Fruit fly (Drosophila melanogaster) Kc167 (cell line): ENCODE measurements around the gene Vps26.

Source experiments
- Myc ChIP-seq: fragments of >200 bp; optimal IDR thresholded peaks from 2 replicates; lab custom pipeline; 2017; ENCODE audit warnings: missing external identifiers
- Sin3A ChIP-seq: fragments of >200 bp; optimal IDR thresholded peaks from 2 replicates; lab custom pipeline; 2018; ENCODE audit warnings: missing external identifiers
- h ChIP-seq: fragments of >200 bp; optimal IDR thresholded peaks from 3 replicates; lab custom pipeline; 2018; ENCODE audit warnings: missing external identifiers
- insv ChIP-seq: fragments of >200 bp; optimal IDR thresholded peaks from 3 replicates; lab custom pipeline; 2018; ENCODE audit warnings: missing external identifiers
- psq ChIP-seq: fragments of >200 bp; optimal IDR thresholded peaks from 2 replicates; lab custom pipeline; 2017; ENCODE audit warnings: missing external identifiers
- ttk ChIP-seq: sonication (Bioruptor generic); optimal IDR thresholded peaks from 2 replicates; lab custom pipeline; 2017; ENCODE audit warnings: missing external identifiers

Gene Vps26

DNA sequence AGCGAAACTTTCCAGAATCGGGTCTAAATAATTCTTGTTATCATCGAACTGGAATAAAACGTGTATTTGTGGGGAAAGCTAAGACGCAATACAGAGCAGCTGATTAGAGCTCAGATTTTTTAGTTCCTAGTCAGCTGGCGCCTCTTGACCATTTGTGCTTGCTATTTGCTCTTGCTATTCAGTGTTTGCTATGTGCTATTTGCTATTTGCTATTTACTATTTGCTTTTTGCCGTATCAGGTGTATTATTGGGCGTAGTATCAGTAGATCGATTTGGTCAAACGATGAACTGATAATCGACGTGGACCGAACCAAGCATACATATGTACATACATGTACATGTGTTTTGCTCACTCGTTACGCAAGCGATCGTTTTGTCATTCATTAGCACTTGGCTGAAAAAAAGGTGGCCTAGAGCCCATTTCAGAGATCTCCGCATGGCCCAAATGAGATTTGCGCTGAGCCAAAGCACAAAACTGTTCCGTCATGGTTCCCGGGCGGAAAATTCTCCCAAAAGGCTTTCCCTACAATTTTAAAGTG is 28.2 kb upstream of the Vps26 start:
- TF ChIP-seq Myc (lab: Kevin White, UChicago) (no peak), ttk (lab: Kevin White, UChicago) (no peak), insv (lab: Kevin White, UChicago) (no peak), Sin3A (lab: Kevin White, UChicago) (no peak), psq (lab: Kevin White, UChicago) (no peak)

DNA sequence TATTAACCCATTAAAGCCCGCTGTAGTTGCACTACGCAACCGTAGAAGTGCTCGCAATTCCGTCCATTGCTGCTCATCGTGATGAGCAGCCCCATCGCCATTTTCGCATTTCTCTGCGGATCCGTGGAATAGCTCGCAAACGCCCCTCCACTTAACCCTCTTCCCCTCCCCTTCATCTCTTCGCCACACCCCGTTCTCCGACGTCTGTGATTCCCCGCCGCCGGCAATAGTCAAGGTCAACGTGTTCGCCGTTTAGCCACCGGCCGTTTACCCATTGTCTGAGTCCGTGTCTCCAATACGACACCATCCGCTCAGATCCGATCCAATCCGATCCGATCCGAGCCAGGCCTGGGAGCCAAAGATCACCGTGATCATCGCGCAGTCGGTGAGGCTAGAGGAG is 27.3 kb upstream of the Vps26 start:
- TF ChIP-seq insv (lab: Kevin White, UChicago) (no peak), ttk (lab: Kevin White, UChicago) (no peak), h (lab: Kevin White, UChicago) (no peak), Sin3A (lab: Kevin White, UChicago) (no peak), psq (lab: Kevin White, UChicago) (no peak), Myc (lab: Kevin White, UChicago) (no peak)

DNA sequence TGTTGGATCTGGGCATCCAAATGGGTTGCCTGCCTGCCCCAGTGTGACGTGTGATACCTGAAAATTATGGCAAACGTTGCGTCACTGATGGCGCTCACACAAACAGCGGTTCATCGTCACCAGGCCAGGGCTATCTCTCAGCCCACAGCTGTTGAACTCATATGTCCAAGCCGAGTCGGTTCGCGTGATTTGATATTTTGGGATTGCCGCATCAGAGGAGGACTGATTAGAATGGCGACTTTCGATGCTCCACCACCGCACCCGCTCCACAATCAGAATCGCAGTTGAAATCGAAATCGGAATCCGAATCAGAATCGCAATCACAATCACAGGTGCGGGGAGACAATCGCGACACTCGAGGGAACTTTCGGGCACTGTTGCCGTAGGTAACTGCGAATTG is 25.9 kb upstream of the Vps26 start:
- no peak for TF ChIP-seq insv (lab: Kevin White, UChicago)
- no peak for TF ChIP-seq Myc (lab: Kevin White, UChicago)
- TF ChIP-seq ttk (lab: Kevin White, UChicago): no peak
- no peak for TF ChIP-seq Sin3A (lab: Kevin White, UChicago)
- no peak for TF ChIP-seq psq (lab: Kevin White, UChicago)
- no peak for TF ChIP-seq h (lab: Kevin White, UChicago)

DNA sequence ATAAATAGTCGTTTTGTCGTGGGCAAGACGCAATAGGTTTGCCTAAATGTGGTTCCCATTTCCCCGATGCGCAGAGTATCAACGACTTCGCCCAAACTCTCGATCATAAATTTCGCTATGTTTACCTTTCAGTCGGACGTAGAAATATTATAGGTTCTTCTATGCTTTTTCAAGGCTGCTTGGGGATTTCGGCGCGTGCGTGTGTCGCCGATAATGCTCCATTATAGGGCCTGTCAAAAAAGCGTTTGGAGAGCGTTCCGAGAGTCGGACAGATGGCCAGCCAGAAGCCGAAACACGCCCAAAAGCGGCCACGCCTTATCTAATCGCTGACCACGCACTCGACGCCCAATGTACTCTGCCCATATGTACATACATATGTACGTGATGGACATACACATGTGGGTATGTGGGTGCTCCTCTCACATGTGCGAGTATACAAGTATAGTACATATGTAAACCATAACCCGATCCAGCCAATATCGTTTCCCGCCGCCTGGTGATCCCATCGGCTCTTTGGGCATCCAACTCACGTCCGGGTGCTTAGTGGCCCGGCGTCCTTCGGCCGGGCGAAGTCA is 24.9 kb upstream of the Vps26 start:
- TF ChIP-seq Sin3A (lab: Kevin White, UChicago): no peak
- TF ChIP-seq insv (lab: Kevin White, UChicago): no peak
- TF ChIP-seq ttk (lab: Kevin White, UChicago): no peak
- TF ChIP-seq Myc (lab: Kevin White, UChicago): no peak
- no peak for TF ChIP-seq psq (lab: Kevin White, UChicago)
- TF ChIP-seq h (lab: Kevin White, UChicago): no peak

DNA sequence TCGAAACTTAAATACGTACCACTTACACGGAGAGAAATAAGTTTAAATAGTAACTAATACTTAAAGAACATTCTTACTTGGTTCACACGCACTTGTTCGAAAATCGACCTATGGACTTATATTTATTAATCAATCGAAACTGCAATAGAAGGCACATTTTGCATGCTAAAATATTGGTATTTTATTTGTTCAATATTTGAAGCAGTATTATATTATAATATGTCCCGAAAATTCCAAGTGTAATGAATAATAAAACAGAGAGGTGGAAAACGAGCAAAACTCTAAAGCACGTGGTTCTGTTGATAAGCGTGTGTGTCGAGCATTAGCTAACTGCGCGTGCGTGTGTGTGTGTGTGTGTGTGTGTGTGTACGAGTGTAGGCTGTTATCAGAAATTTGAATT is 23.7 kb upstream of the Vps26 start:
- TF ChIP-seq insv (lab: Kevin White, UChicago): no peak
- TF ChIP-seq h (lab: Kevin White, UChicago): no peak
- no peak for TF ChIP-seq ttk (lab: Kevin White, UChicago)
- no peak for TF ChIP-seq Sin3A (lab: Kevin White, UChicago)
- no peak for TF ChIP-seq psq (lab: Kevin White, UChicago)
- no peak for TF ChIP-seq Myc (lab: Kevin White, UChicago)

- TF ChIP-seq insv (lab: Kevin White, UChicago) (no peak), ttk (lab: Kevin White, UChicago) (no peak), psq (lab: Kevin White, UChicago) (no peak), h (lab: Kevin White, UChicago) (no peak), Myc (lab: Kevin White, UChicago) (no peak)
These were observed 19.6 kb upstream of the Vps26 start for dm6 chrX:1854070-1854469.

DNA sequence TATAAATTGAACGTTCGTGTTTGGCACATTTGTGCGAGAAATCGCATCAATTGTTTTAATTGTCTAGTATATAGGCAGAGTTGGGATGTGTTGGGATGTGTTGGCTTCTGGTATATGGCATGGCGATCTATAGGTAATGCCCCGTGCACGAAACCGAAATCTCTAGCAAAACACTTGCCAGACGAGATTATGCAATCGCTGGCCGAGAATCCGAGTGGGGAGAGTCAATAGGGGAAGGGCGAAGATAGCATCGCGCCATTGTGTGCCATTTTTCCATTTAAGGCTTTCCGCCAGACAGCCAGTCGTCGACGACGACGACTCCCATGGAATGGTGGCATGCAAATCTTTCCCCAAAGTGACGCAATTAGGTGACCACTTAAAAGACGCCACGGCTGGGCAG is 18.8 kb upstream of the Vps26 start:
- TF ChIP-seq insv (lab: Kevin White, UChicago) (no peak), ttk (lab: Kevin White, UChicago) (no peak), h (lab: Kevin White, UChicago) (no peak), Myc (lab: Kevin White, UChicago) (no peak), psq (lab: Kevin White, UChicago) (no peak), Sin3A (lab: Kevin White, UChicago) (no peak)

- TF ChIP-seq Sin3A (lab: Kevin White, UChicago) (no peak), psq (lab: Kevin White, UChicago) (no peak), insv (lab: Kevin White, UChicago) (no peak), Myc (lab: Kevin White, UChicago) (no peak), h (lab: Kevin White, UChicago) (no peak), ttk (lab: Kevin White, UChicago) (no peak)
These were observed 17.0 kb upstream of the Vps26 start for dm6 chrX:1856605-1857004.

DNA sequence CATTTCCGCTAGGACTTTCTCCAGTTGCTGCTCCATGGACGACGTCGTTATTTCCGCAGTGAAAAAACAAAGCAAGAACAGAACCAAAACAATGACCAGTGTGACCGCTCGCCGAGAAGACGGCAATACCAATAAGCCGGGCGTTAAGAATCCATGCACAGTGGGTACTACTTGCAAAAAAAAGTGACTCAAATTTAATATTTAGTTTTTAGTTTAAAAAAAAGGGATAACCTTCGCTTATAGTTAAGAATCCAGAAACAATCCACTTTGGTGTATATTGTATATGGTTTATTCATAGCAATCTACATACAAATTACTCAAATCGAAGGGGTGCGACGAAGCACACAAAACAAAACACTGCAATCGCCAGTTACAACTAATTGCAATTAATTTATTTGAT is 14.8 kb upstream of the Vps26 start, which contains the start of gene Lamtor5:
Gene Lamtor5 (minus strand): TSS at position 105 of the 400 bp plus-strand sequence.
- TF ChIP-seq psq (lab: Kevin White, UChicago) (no peak), insv (lab: Kevin White, UChicago) (no peak), ttk (lab: Kevin White, UChicago) (no peak), Myc (lab: Kevin White, UChicago) (no peak), h (lab: Kevin White, UChicago) (no peak), Sin3A (lab: Kevin White, UChicago) (no peak)

DNA sequence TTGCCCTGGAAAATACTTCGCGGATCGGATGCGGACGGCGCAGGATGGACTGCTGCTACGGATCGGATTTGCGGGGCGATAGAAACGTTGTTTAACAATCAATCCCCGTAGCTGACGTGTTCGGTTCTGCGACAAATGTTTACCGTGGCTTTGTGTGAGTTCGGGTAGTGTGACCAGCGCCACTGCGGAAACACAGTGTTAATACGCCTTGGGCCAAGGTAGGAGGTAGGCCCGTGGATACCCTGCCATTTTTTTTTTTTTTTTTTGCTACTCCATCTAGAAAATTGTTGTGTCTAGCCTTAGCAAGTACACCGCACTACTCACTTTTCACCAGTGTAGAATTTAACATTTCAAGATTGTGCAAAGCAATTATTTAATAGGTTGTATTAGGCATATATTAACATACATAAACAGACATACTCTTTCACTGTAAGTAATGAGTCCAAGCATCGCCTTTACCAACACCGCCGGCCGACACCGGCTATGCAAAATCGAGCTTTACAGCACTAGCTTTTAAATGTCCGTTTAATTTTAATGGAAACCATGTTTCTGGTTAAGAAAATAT is 12.0 kb upstream of the Vps26 start, which contains the start of gene deltaCOP:
Gene deltaCOP (minus strand): TSS at position 171 of the 565 bp plus-strand sequence.
- TF ChIP-seq Sin3A (lab: Kevin White, UChicago) (no peak), psq (lab: Kevin White, UChicago) (no peak), Myc (lab: Kevin White, UChicago) (no peak), ttk (lab: Kevin White, UChicago) (no peak), h (lab: Kevin White, UChicago) (no peak), insv (lab: Kevin White, UChicago) (no peak)

- TF ChIP-seq ttk (lab: Kevin White, UChicago) (no peak), Myc (lab: Kevin White, UChicago) (no peak), Sin3A (lab: Kevin White, UChicago) (no peak), psq (lab: Kevin White, UChicago) (no peak), h (lab: Kevin White, UChicago) (no peak), insv (lab: Kevin White, UChicago) (no peak)
These were observed 8.0 kb upstream of the Vps26 start, which contains the start of the genes Gcna and MED18 for dm6 chrX:1865673-1866072. Gene Gcna (minus strand): TSS chrX:1865835. Gene MED18 (plus strand): TSS chrX:1865909.
